Fruit fly (Drosophila melanogaster) whole organism, prepupa: ENCODE results near the gene CG1785.

ENCODE experiments used
- Blimp-1 ChIP-seq: fragments of 200-800 bp; sonication (Bioruptor generic); optimal IDR thresholded peaks from 3 replicates; lab custom pipeline; 2017; ENCODE audit warnings: missing biosample characterization, missing genetic modification characterization, mild to moderate bottlenecking, moderate library complexity, missing genetic modification reagents
- CG10631 ChIP-seq: fragments of 200-800 bp; sonication (Bioruptor generic); optimal IDR thresholded peaks from 2 replicates; lab custom pipeline; 2016; ENCODE audit warnings: missing biosample characterization, missing genetic modification characterization
- CG10669 ChIP-seq: fragments of 200-800 bp; sonication (Bioruptor generic); optimal IDR thresholded peaks from 3 replicates; lab custom pipeline; 2018; ENCODE audit warnings: missing biosample characterization, mild to moderate bottlenecking, missing genetic modification characterization, moderate library complexity
- CG11294 ChIP-seq: fragments of 200-800 bp; sonication (Bioruptor generic); IDR thresholded peaks from 2 replicates; pipeline ENCODE4 v1.3.6; 2022; ENCODE audit warnings: missing biosample characterization, missing genetic modification characterization
- CG11762 ChIP-seq: fragments of 200-800 bp; sonication (Bioruptor generic); optimal IDR thresholded peaks from 3 replicates; lab custom pipeline; 2016; ENCODE audit warnings: missing biosample characterization, missing genetic modification characterization; ENCODE audit not compliant: insufficient read depth
- CG11902 ChIP-seq: fragments of 200-800 bp; sonication (Bioruptor generic); optimal IDR thresholded peaks from 3 replicates; lab custom pipeline; 2016; ENCODE audit warnings: missing biosample characterization, missing genetic modification characterization
- CG1621 ChIP-seq: fragments of 200-800 bp; sonication (Bioruptor generic); optimal IDR thresholded peaks from 3 replicates; lab custom pipeline; 2018; ENCODE audit warnings: missing biosample characterization, mild to moderate bottlenecking, missing genetic modification characterization
- CG16779 ChIP-seq: fragments of 200-800 bp; sonication (Bioruptor generic); optimal IDR thresholded peaks from 3 replicates; lab custom pipeline; 2017; ENCODE audit warnings: missing biosample characterization, mild to moderate bottlenecking, missing genetic modification characterization
- CG3032 ChIP-seq: fragments of 200-800 bp; optimal IDR thresholded peaks from 2 replicates; lab custom pipeline; 2019; ENCODE audit warnings: missing biosample characterization, mild to moderate bottlenecking, missing genetic modification characterization, moderate library complexity
- CG31627 ChIP-seq: fragments of 200-800 bp; sonication (Bioruptor generic); optimal IDR thresholded peaks from 3 replicates; lab custom pipeline; 2016; ENCODE audit warnings: missing biosample characterization, missing genetic modification characterization
- CG32006 ChIP-seq: fragments of 200-800 bp; sonication (Bioruptor generic); optimal IDR thresholded peaks from 3 replicates; lab custom pipeline; 2017; ENCODE audit warnings: missing biosample characterization, mild to moderate bottlenecking, missing genetic modification characterization
- CG34406 ChIP-seq: fragments of 200-800 bp; sonication (Bioruptor generic); optimal IDR thresholded peaks from 3 replicates; lab custom pipeline; 2016; ENCODE audit warnings: missing biosample characterization, missing genetic modification characterization
- CG3919 ChIP-seq: fragments of 200-800 bp; sonication (Bioruptor generic); optimal IDR thresholded peaks from 3 replicates; lab custom pipeline; 2016; ENCODE audit warnings: missing biosample characterization, missing genetic modification characterization
- CG4318 ChIP-seq: fragments of 200-800 bp; sonication (Bioruptor generic); optimal IDR thresholded peaks from 3 replicates; lab custom pipeline; 2017; ENCODE audit warnings: missing biosample characterization, mild to moderate bottlenecking, missing genetic modification characterization
- CG6163 ChIP-seq: fragments of 200-800 bp; sonication (Bioruptor generic); IDR thresholded peaks from 3 replicates; pipeline ENCODE4 v1.3.6; 2022; ENCODE audit warnings: missing biosample characterization, missing genetic modification characterization
- CG6276 ChIP-seq: fragments of 200-800 bp; sonication (Bioruptor generic); optimal IDR thresholded peaks from 2 replicates; lab custom pipeline; 2017; ENCODE audit warnings: missing biosample characterization, mild to moderate bottlenecking, missing genetic modification characterization
- CG6808 ChIP-seq: fragments of 200-800 bp; sonication (Bioruptor generic); optimal IDR thresholded peaks from 3 replicates; lab custom pipeline; 2017; ENCODE audit warnings: missing biosample characterization, missing genetic modification characterization, mild to moderate bottlenecking, moderate library complexity, missing genetic modification reagents
- CG7368 ChIP-seq: fragments of 200-800 bp; sonication (Bioruptor generic); optimal IDR thresholded peaks from 3 replicates; lab custom pipeline; 2016; ENCODE audit warnings: missing biosample characterization, missing genetic modification characterization
- CG8119 ChIP-seq: fragments of 200-800 bp; sonication (Bioruptor generic); IDR thresholded peaks from 3 replicates; pipeline ENCODE4 v1.3.6; 2022; ENCODE audit warnings: missing biosample characterization, missing genetic modification characterization
- CG8319 ChIP-seq: fragments of 200-800 bp; sonication (Bioruptor generic); optimal IDR thresholded peaks from 3 replicates; lab custom pipeline; 2016; ENCODE audit warnings: missing biosample characterization, missing genetic modification characterization
- CG8632 ChIP-seq: fragments of 200-800 bp; sonication (Bioruptor generic); optimal IDR thresholded peaks from 3 replicates; lab custom pipeline; 2016; ENCODE audit warnings: missing biosample characterization, missing genetic modification characterization
- CG9139 ChIP-seq: fragments of 200-800 bp; sonication (Bioruptor generic); optimal IDR thresholded peaks from 3 replicates; lab custom pipeline; 2017; ENCODE audit warnings: missing biosample characterization, mild to moderate bottlenecking, missing genetic modification characterization
- Eip78C ChIP-seq: fragments of 200-800 bp; sonication (Bioruptor generic); peaks from one replicate; lab custom pipeline; 2016; ENCODE audit warnings: missing biosample characterization, missing genetic modification characterization
- Eip93F ChIP-seq: fragments of 200-800 bp; sonication (Bioruptor generic); optimal IDR thresholded peaks from 2 replicates; lab custom pipeline; 2016; ENCODE audit warnings: missing biosample characterization, mild to moderate bottlenecking, missing genetic modification characterization
- Ets21C ChIP-seq: fragments of 200-800 bp; sonication (Bioruptor generic); optimal IDR thresholded peaks from 3 replicates; lab custom pipeline; 2016; ENCODE audit warnings: missing biosample characterization, missing genetic modification characterization
- Ets96B ChIP-seq: fragments of 200-800 bp; optimal IDR thresholded peaks from 2 replicates; lab custom pipeline; 2019; ENCODE audit warnings: missing biosample characterization, mild to moderate bottlenecking, missing genetic modification characterization, moderate library complexity
- Gug ChIP-seq: fragments of 200-800 bp; sonication (Bioruptor generic); IDR thresholded peaks from 2 replicates; pipeline ENCODE4 v1.3.6; 2022; ENCODE audit warnings: missing biosample characterization, missing genetic modification characterization
- Hr38 ChIP-seq: sonication (Bioruptor generic); optimal IDR thresholded peaks from 2 replicates; lab custom pipeline; 2016; ENCODE audit warnings: missing biosample characterization, missing genetic modification characterization
- Hr39 ChIP-seq: fragments of 200-800 bp; sonication (Bioruptor generic); optimal IDR thresholded peaks from 2 replicates; lab custom pipeline; 2016; ENCODE audit warnings: missing biosample characterization, missing genetic modification characterization
- Hr4 ChIP-seq: fragments of 200-800 bp; sonication (Bioruptor generic); optimal IDR thresholded peaks from 3 replicates; lab custom pipeline; 2016; ENCODE audit warnings: missing biosample characterization, missing genetic modification characterization
- Lpt ChIP-seq: fragments of 200-800 bp; sonication (Bioruptor generic); optimal IDR thresholded peaks from 3 replicates; lab custom pipeline; 2016; ENCODE audit warnings: missing biosample characterization, missing genetic modification characterization
- Met ChIP-seq: fragments of 200-800 bp; sonication (Bioruptor generic); optimal IDR thresholded peaks from 3 replicates; lab custom pipeline; 2016; ENCODE audit warnings: missing biosample characterization, missing genetic modification characterization
- OdsH ChIP-seq: fragments of 200-800 bp; sonication (Bioruptor generic); optimal IDR thresholded peaks from 3 replicates; lab custom pipeline; 2016; ENCODE audit warnings: missing biosample characterization, missing genetic modification characterization
- Smox ChIP-seq: fragments of 200-800 bp; sonication (Bioruptor generic); optimal IDR thresholded peaks from 3 replicates; lab custom pipeline; 2016; ENCODE audit warnings: missing biosample characterization, missing genetic modification characterization
- Sox102F ChIP-seq: fragments of 200-800 bp; sonication (Bioruptor generic); optimal IDR thresholded peaks from 2 replicates; lab custom pipeline; 2016; ENCODE audit warnings: missing biosample characterization, mild to moderate bottlenecking, missing genetic modification characterization
- acj6 ChIP-seq: fragments of 200-800 bp; sonication (Bioruptor generic); optimal IDR thresholded peaks from 3 replicates; lab custom pipeline; 2016; ENCODE audit warnings: missing biosample characterization, missing genetic modification characterization
- cyc ChIP-seq: fragments of 200-800 bp; sonication (Bioruptor generic); optimal IDR thresholded peaks from 3 replicates; lab custom pipeline; 2016; ENCODE audit warnings: missing biosample characterization, missing genetic modification characterization
- dac ChIP-seq: fragments of 200-800 bp; sonication (Bioruptor generic); optimal IDR thresholded peaks from 2 replicates; lab custom pipeline; 2017; ENCODE audit warnings: missing biosample characterization, mild to moderate bottlenecking, missing genetic modification characterization
- dsx ChIP-seq: fragments of 200-800 bp; optimal IDR thresholded peaks from 3 replicates; lab custom pipeline; 2019; ENCODE audit warnings: missing biosample characterization, mild to moderate bottlenecking, missing genetic modification characterization, moderate library complexity; ENCODE audit not compliant: poor library complexity, severe bottlenecking
- eg ChIP-seq: fragments of 200-800 bp; sonication (Bioruptor generic); IDR thresholded peaks from 3 replicates; pipeline ENCODE4 v1.3.6; 2022; ENCODE audit warnings: missing biosample characterization, missing genetic modification characterization
- esn ChIP-seq: fragments of 200-800 bp; sonication (Bioruptor generic); optimal IDR thresholded peaks from 2 replicates; lab custom pipeline; 2016; ENCODE audit warnings: missing biosample characterization, mild to moderate bottlenecking, missing genetic modification characterization, moderate library complexity
- fd59A ChIP-seq: fragments of 200-800 bp; sonication (Bioruptor generic); optimal IDR thresholded peaks from 2 replicates; lab custom pipeline; 2017; ENCODE audit warnings: missing biosample characterization, mild to moderate bottlenecking, missing genetic modification characterization, missing genetic modification reagents
- lz ChIP-seq: fragments of 200-800 bp; sonication (Bioruptor generic); optimal IDR thresholded peaks from 3 replicates; lab custom pipeline; 2016; ENCODE audit warnings: missing biosample characterization, missing genetic modification characterization
- net ChIP-seq: fragments of 200-800 bp; sonication (Bioruptor generic); optimal IDR thresholded peaks from 3 replicates; lab custom pipeline; 2016; ENCODE audit warnings: missing biosample characterization, missing genetic modification characterization
- pdm3 ChIP-seq: fragments of 200-800 bp; sonication (Bioruptor generic); optimal IDR thresholded peaks from 3 replicates; lab custom pipeline; 2016; ENCODE audit warnings: missing biosample characterization, missing genetic modification characterization
- spab ChIP-seq: fragments of 200-800 bp; sonication (Bioruptor generic); optimal IDR thresholded peaks from 2 replicates; lab custom pipeline; 2017; ENCODE audit warnings: missing biosample characterization, mild to moderate bottlenecking, missing genetic modification characterization, missing genetic modification reagents
- ss ChIP-seq, 2 experiments: fragments of 200-800 bp; sonication (Bioruptor generic); optimal IDR thresholded peaks; 2 replicates in 1 of 2; 3 replicates in 1 of 2; lab custom pipeline; 2017 to 2018; ENCODE audit warnings: mild to moderate bottlenecking in 2 of 2, missing biosample characterization in 2 of 2, missing genetic modification characterization in 2 of 2, moderate library complexity in 1 of 2
- svp ChIP-seq: fragments of 200-800 bp; sonication (Bioruptor generic); peaks from one replicate; lab custom pipeline; 2016; ENCODE audit warnings: missing biosample characterization, missing genetic modification characterization
- topi ChIP-seq: fragments of 200-800 bp; sonication (Bioruptor generic); optimal IDR thresholded peaks from 3 replicates; lab custom pipeline; 2016; ENCODE audit warnings: missing biosample characterization, missing genetic modification characterization
- vri ChIP-seq: fragments of 200-800 bp; sonication (Bioruptor generic); optimal IDR thresholded peaks from 3 replicates; lab custom pipeline; 2016; ENCODE audit warnings: missing biosample characterization, mild to moderate bottlenecking, missing genetic modification characterization

Gene CG1785

DNA sequence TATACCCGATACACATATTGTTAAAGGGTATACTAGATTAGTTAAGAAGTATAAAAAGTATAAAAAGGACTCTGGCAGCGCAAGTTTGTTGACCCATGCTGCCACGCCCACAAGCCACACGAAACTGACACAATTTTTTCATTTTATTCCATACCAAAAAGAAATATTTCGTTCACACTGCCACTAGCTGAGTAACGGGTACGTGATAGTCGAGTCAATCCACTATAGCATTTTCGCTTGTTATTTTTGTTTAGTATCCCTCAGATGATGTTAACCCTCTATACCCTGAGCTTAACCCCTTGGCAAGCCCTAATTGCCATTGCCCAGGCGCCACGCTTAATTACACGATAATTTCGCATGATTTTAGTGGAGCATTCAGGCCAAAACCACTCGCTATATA lies 32.2 kb downstream of the CG1785 start:
- TF ChIP-seq Gug (GFP tag; lab: Robert Waterston, UW) (no peak), svp (GFP tag; lab: Kevin White, UChicago) (peak; percentile 35), Eip93F (GFP tag; lab: Kevin White, UChicago) (no peak), acj6 (GFP tag; lab: Kevin White, UChicago) (no peak), CG34406 (GFP tag; lab: Kevin White, UChicago) (no peak)

- TF ChIP-seq Blimp-1 (GFP tag; lab: Kevin White, UChicago) (no peak), CG8119 (no peak; the same call in 2 of the 3 replicates), Hr38 (GFP tag; lab: Kevin White, UChicago) (no peak), Ets96B (tag; lab: Kevin White, UChicago) (peak; percentile 60), Eip78C (GFP tag; lab: Kevin White, UChicago) (peak; percentile 80), cyc (GFP tag; lab: Kevin White, UChicago) (no peak), CG3032 (tag; lab: Kevin White, UChicago) (peak; percentile 57), dac (GFP tag; lab: Kevin White, UChicago) (no peak), CG6808 (GFP tag; lab: Kevin White, UChicago) (peak; percentile 55), acj6 (GFP tag; lab: Kevin White, UChicago) (peak; percentile 27), ss (GFP tag; optimal IDR thresholded peaks at IDR 0.05; lab: Kevin White, UChicago) (peak; percentile 48 to 49), CG6163 (GFP tag; lab: Robert Waterston, UW) (no peak), Lpt (GFP tag; lab: Kevin White, UChicago) (no peak), CG9139 (GFP tag; lab: Kevin White, UChicago) (peak; percentile 18), Gug (GFP tag; lab: Robert Waterston, UW) (no peak), CG11762 (no peak), CG16779 (tag; lab: Kevin White, UChicago) (no peak), Ets21C (GFP tag; lab: Kevin White, UChicago) (no peak), pdm3 (GFP tag; lab: Kevin White, UChicago) (peak; percentile 8), Eip93F (GFP tag; lab: Kevin White, UChicago) (no peak), CG6276 (GFP tag; lab: Kevin White, UChicago) (no peak), CG34406 (GFP tag; lab: Kevin White, UChicago) (no peak), CG3919 (GFP tag; lab: Kevin White, UChicago) (peak; percentile 22), vri (GFP tag; lab: Kevin White, UChicago) (no peak), CG10631 (GFP tag; lab: Kevin White, UChicago) (peak; percentile 37), Hr4 (GFP tag; lab: Kevin White, UChicago) (no peak), spab (GFP tag; lab: Kevin White, UChicago) (peak; percentile 27), CG7368 (GFP tag; lab: Kevin White, UChicago) (no peak), topi (GFP tag; lab: Kevin White, UChicago) (no peak), fd59A (GFP tag; lab: Kevin White, UChicago) (peak; percentile 45), svp (GFP tag; lab: Kevin White, UChicago) (no peak), Smox (GFP tag; lab: Kevin White, UChicago) (no peak), CG8319 (GFP tag; lab: Kevin White, UChicago) (no peak), dsx (GFP tag; lab: Kevin White, UChicago) (peak; percentile 49), OdsH (peak; percentile 7), CG32006 (peak; percentile 46), Hr39 (no peak), lz (GFP tag; lab: Kevin White, UChicago) (no peak), CG1621 (tag; lab: Kevin White, UChicago) (peak; percentile 28), CG11294 (GFP tag; lab: Robert Waterston, UW) (no peak), CG10669 (GFP tag; lab: Kevin White, UChicago) (peak; percentile 48), CG4318 (GFP tag; lab: Kevin White, UChicago) (no peak), esn (GFP tag; lab: Kevin White, UChicago) (no peak), Sox102F (GFP tag; lab: Kevin White, UChicago) (no peak), Met (GFP tag; lab: Kevin White, UChicago) (no peak), net (GFP tag; lab: Kevin White, UChicago) (no peak), CG31627 (GFP tag; lab: Kevin White, UChicago) (no peak), CG8632 (GFP tag; lab: Kevin White, UChicago) (no peak), eg (GFP tag; lab: Robert Waterston, UW) (no peak), CG11902 (no peak)
These were observed 32.9 kb downstream of the CG1785 start for dm6 chrX:8747627-8748026.
